Fruit fly (Drosophila melanogaster) whole organism, wandering third instar larva: ENCODE data around the gene CG43658.
A peak's percentile ranks its signal among the peaks of the same experiment; 100 is the strongest.

Source experiments
- Abd-B ChIP-seq: fragments of >200 bp; optimal IDR thresholded peaks from 2 replicates; lab custom pipeline; 2017; ENCODE audit warnings: missing biosample characterization, missing genetic modification characterization
- CrebA ChIP-seq: fragments of 200-800 bp; sonication (Bioruptor generic); optimal IDR thresholded peaks from 2 replicates; lab custom pipeline; 2016; ENCODE audit warnings: missing biosample characterization, mild to moderate bottlenecking, missing genetic modification characterization, borderline replicate concordance
- Dfd ChIP-seq: fragments of >200 bp; optimal IDR thresholded peaks from 2 replicates; lab custom pipeline; 2017; ENCODE audit warnings: missing biosample characterization, missing genetic modification characterization
- GATAd ChIP-seq: sonication (Bioruptor generic); optimal IDR thresholded peaks from 2 replicates; lab custom pipeline; 2016; ENCODE audit warnings: missing biosample characterization, missing genetic modification characterization
- HLH106 ChIP-seq: fragments of 200-800 bp; optimal IDR thresholded peaks from 3 replicates; lab custom pipeline; 2019; ENCODE audit warnings: missing biosample characterization, mild to moderate bottlenecking, missing genetic modification characterization, moderate library complexity
- Hr78 ChIP-seq: fragments of >200 bp; optimal IDR thresholded peaks from 2 replicates; lab custom pipeline; 2017; ENCODE audit warnings: missing biosample characterization, missing genetic modification characterization
- Hr83 ChIP-seq: fragments of 200-300 bp; sonication (Bioruptor generic); optimal IDR thresholded peaks from 2 replicates; lab custom pipeline; 2016; ENCODE audit warnings: missing biosample characterization, mild to moderate bottlenecking, missing genetic modification characterization, moderate library complexity; ENCODE audit not compliant: poor library complexity, severe bottlenecking
- Mio ChIP-seq: sonication (Bioruptor generic); optimal IDR thresholded peaks from 2 replicates; lab custom pipeline; 2016; ENCODE audit warnings: missing biosample characterization, missing genetic modification characterization
- N ChIP-seq: fragments of >200 bp; optimal IDR thresholded peaks from 2 replicates; lab custom pipeline; 2018; ENCODE audit warnings: missing biosample characterization, missing external identifiers, missing genetic modification characterization
- OdsH ChIP-seq: fragments of 200-800 bp; sonication (Bioruptor generic); optimal IDR thresholded peaks from 2 replicates; lab custom pipeline; 2016; ENCODE audit warnings: missing biosample characterization, mild to moderate bottlenecking, missing genetic modification characterization
- Rel ChIP-seq, 2 experiments: fragments of 200-800 bp; sonication (Bioruptor generic) in 1 of 2; optimal IDR thresholded peaks; 2 replicates in 1 of 2; 3 replicates in 1 of 2; lab custom pipeline; 2016 to 2019; ENCODE audit warnings: mild to moderate bottlenecking in 2 of 2, missing biosample characterization in 2 of 2, missing genetic modification characterization in 2 of 2, moderate library complexity in 1 of 2
- Sp1 ChIP-seq: fragments of 200-800 bp; sonication (Bioruptor generic); optimal IDR thresholded peaks from 3 replicates; lab custom pipeline; 2019; ENCODE audit warnings: missing biosample characterization, mild to moderate bottlenecking, missing genetic modification characterization, moderate library complexity
- brk ChIP-seq: fragments of 200-800 bp; sonication (Bioruptor generic); optimal IDR thresholded peaks from 2 replicates; lab custom pipeline; 2016; ENCODE audit warnings: missing biosample characterization, mild to moderate bottlenecking, missing genetic modification characterization
- dl ChIP-seq, 2 experiments: fragments of 175-275, 200-275 bp in 1 of 2; fragments of 200-275 bp in 1 of 2; sonication (Bioruptor generic); optimal IDR thresholded peaks; lab custom pipeline; 2018; ENCODE audit warnings: mild to moderate bottlenecking in 2 of 2, missing biosample characterization in 2 of 2, missing genetic modification characterization in 2 of 2, moderate library complexity in 2 of 2; ENCODE audit not compliant: partially characterized antibody in 2 of 2, insufficient read depth in 1 of 2
- dmrt93B ChIP-seq: fragments of 200-800 bp; sonication (Bioruptor generic); optimal IDR thresholded peaks from 2 replicates; lab custom pipeline; 2018; ENCODE audit warnings: missing biosample characterization, mild to moderate bottlenecking, missing genetic modification characterization
- dsf ChIP-seq: sonication (Bioruptor generic); optimal IDR thresholded peaks from 2 replicates; lab custom pipeline; 2016; ENCODE audit warnings: missing biosample characterization, missing genetic modification characterization, borderline replicate concordance
- ey ChIP-seq: fragments of 200-800 bp; sonication (Bioruptor generic); optimal IDR thresholded peaks from 2 replicates; lab custom pipeline; 2016; ENCODE audit warnings: missing biosample characterization, missing genetic modification characterization
- foxo ChIP-seq, 2 experiments: fragments of 200-800 bp; sonication (Bioruptor generic); optimal IDR thresholded peaks; 2 replicates in 1 of 2; 3 replicates in 1 of 2; lab custom pipeline; 2016 to 2017; ENCODE audit warnings: missing biosample characterization in 2 of 2, missing genetic modification characterization in 2 of 2
- fru ChIP-seq: fragments of 200-800 bp; sonication (Bioruptor generic); optimal IDR thresholded peaks from 3 replicates; lab custom pipeline; 2016; ENCODE audit warnings: missing biosample characterization, mild to moderate bottlenecking, missing genetic modification characterization
- h ChIP-seq: fragments of 200-800 bp; sonication (Bioruptor generic); optimal IDR thresholded peaks from 3 replicates; lab custom pipeline; 2016; ENCODE audit warnings: missing biosample characterization, mild to moderate bottlenecking, missing genetic modification characterization
- lola ChIP-seq: fragments of >200 bp; optimal IDR thresholded peaks from 2 replicates; lab custom pipeline; 2017; ENCODE audit warnings: missing biosample characterization, missing genetic modification characterization
- pan ChIP-seq: fragments of >200 bp; optimal IDR thresholded peaks from 2 replicates; lab custom pipeline; 2017
- psq ChIP-seq: fragments of 200-800 bp; sonication (Bioruptor generic); optimal IDR thresholded peaks from 3 replicates; lab custom pipeline; 2017; ENCODE audit warnings: missing biosample characterization, mild to moderate bottlenecking, missing genetic modification characterization, moderate library complexity
- rgr ChIP-seq: fragments of 200-800 bp; sonication (Bioruptor generic); optimal IDR thresholded peaks from 3 replicates; lab custom pipeline; 2016; ENCODE audit warnings: missing biosample characterization, mild to moderate bottlenecking, missing genetic modification characterization
- sage ChIP-seq: fragments of 200-800 bp; sonication (Bioruptor generic); optimal IDR thresholded peaks from 2 replicates; lab custom pipeline; 2016; ENCODE audit warnings: missing biosample characterization, mild to moderate bottlenecking, missing genetic modification characterization
- sv ChIP-seq: fragments of 200-800 bp; sonication (Bioruptor generic); optimal IDR thresholded peaks from 3 replicates; lab custom pipeline; 2016; ENCODE audit warnings: missing biosample characterization, missing genetic modification characterization
- tai ChIP-seq: sonication (Bioruptor generic); optimal IDR thresholded peaks from 2 replicates; lab custom pipeline; 2016; ENCODE audit warnings: missing biosample characterization, missing genetic modification characterization

CG43658 gene

dm6 chrX:17423310-17423945 is 137.6 kb downstream of the CG43658 start, which contains the start of gene ENGase:
Gene ENGase, plus strand, starts transcription at chrX:17423591.
- TF ChIP-seq dmrt93B (peak; percentile 3), fru (peak; percentile 22), dl (GFP tag; optimal IDR thresholded peaks at IDR 0.05; lab: Kevin White, UChicago; ENCODE audit: insufficient read depth in 1 of 2, partially characterized antibody in 2 of 2) (no peak), foxo (GFP tag; optimal IDR thresholded peaks at IDR 0.05; lab: Kevin White, UChicago) (peak in 1 of 2 experiments; percentile 3), CrebA (GFP tag; lab: Kevin White, UChicago) (no peak)

- TF ChIP-seq rgr, result no peak
- no peak for TF ChIP-seq foxo (GFP tag; optimal IDR thresholded peaks at IDR 0.05; lab: Kevin White, UChicago)
- no peak for TF ChIP-seq dsf (GFP tag; lab: Kevin White, UChicago)
- no peak for TF ChIP-seq Dfd (GFP tag; lab: Kevin White, UChicago)
- no peak for TF ChIP-seq sv
- TF ChIP-seq lola, result no peak
- no peak for TF ChIP-seq pan (lab: Kevin White, UChicago)
- no peak for TF ChIP-seq GATAd (GFP tag; lab: Kevin White, UChicago)
- no peak for TF ChIP-seq Hr83 (GFP tag; lab: Kevin White, UChicago)
- TF ChIP-seq tai (GFP tag; lab: Kevin White, UChicago), result no peak
- TF ChIP-seq sage (GFP tag; lab: Kevin White, UChicago), result no peak
- TF ChIP-seq Sp1 (GFP tag; lab: Kevin White, UChicago), result no peak
- no peak for TF ChIP-seq Rel (GFP tag; optimal IDR thresholded peaks at IDR 0.05; lab: Kevin White, UChicago)
- no peak for TF ChIP-seq Rel (tag; optimal IDR thresholded peaks at IDR 0.05; lab: Kevin White, UChicago)
- no peak for TF ChIP-seq brk (GFP tag; lab: Kevin White, UChicago)
- TF ChIP-seq OdsH, result no peak
- TF ChIP-seq N (GFP tag; lab: Kevin White, UChicago), result no peak
- TF ChIP-seq Hr78 (GFP tag; lab: Kevin White, UChicago), result no peak
- no peak for TF ChIP-seq Mio
These were observed 139.0 kb downstream of the CG43658 start, which contains the start of gene CG8611 for dm6 chrX:17421987-17422386. Gene CG8611, minus strand, starts transcription at chrX:17422145.

dm6 chrX:17407737-17408136 is 153.2 kb downstream of the CG43658 start:
- no peak for TF ChIP-seq Sp1 (GFP tag; lab: Kevin White, UChicago)
- no peak for TF ChIP-seq N (GFP tag; lab: Kevin White, UChicago)
- no peak for TF ChIP-seq HLH106 (tag; lab: Kevin White, UChicago)
- no peak for TF ChIP-seq GATAd (GFP tag; lab: Kevin White, UChicago)
- no peak for TF ChIP-seq dmrt93B
- TF ChIP-seq ey (GFP tag; lab: Kevin White, UChicago), result no peak
- no peak for TF ChIP-seq Rel (GFP tag; optimal IDR thresholded peaks at IDR 0.05; lab: Kevin White, UChicago)
- TF ChIP-seq Rel (tag; optimal IDR thresholded peaks at IDR 0.05; lab: Kevin White, UChicago), result no peak
- no peak for TF ChIP-seq brk (GFP tag; lab: Kevin White, UChicago)
- TF ChIP-seq fru, result no peak
- TF ChIP-seq psq, result no peak
- TF ChIP-seq Abd-B, result no peak
- TF ChIP-seq h (GFP tag; lab: Kevin White, UChicago), result no peak
